Fruit fly (Drosophila melanogaster): Measurements from ENCODE around the gene CG3061.

DNA sequence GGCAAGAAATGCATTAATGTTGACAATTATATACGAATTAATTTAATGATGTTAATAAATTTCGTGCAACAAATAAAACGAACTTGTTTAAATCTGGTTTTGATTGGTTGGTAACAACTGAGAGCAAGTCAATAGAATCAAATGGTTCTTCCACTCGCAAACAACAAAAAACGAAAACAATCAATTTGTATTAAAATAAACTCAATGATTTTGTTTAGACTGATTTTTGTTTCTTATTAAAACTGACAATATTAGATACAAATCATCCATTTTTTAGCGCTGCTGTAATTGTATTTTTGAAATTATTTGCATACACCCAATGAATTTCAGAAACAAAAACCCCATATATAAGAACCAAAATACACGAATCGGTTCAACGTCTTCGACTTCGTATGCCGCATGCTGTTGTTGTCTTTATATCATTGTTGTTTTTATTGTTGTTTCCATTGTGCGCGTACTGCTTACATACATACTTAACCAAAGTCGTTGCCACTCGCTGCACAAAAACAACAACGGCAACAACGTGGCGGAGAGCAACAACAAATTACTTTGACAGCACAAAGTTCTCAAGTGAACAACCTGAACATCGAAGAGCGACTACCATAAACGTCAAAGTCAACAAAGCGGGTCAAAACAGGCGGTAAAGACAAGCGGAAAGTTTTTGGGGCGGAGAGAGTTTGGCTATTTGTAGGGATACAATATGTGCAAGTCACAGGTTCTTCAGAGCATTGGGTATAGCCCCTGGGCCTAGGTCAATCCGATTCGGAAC, 5.0 kb upstream of the CG3061 start:
- TF ChIP-seq cic (GFP tag; optimal IDR thresholded peaks at IDR 0.05): no peak
- TF ChIP-seq CG5204 (GFP tag; optimal IDR thresholded peaks at IDR 0.05): no peak
- TF ChIP-seq toe (GFP tag; optimal IDR thresholded peaks at IDR 0.05): no peak
- TF ChIP-seq cnc (optimal IDR thresholded peaks at IDR 0.05): peak in 1 of 2 experiments; percentile 72
- no peak for TF ChIP-seq CG7045 (GFP tag; optimal IDR thresholded peaks at IDR 0.05)
- no peak for TF ChIP-seq Crg-1 (GFP tag; optimal IDR thresholded peaks at IDR 0.05)

All from whole organism, adult.